Worm (Caenorhabditis elegans): ENCODE measurements around the gene C49G7.13.

C49G7.13 gene

ce11 chrV:4034303-4034702 lies 1.6 kb upstream of the C49G7.13 start, which contains the start of gene C49G7.7:
Gene C49G7.7 (plus strand): TSS chrV:4034476.
- TF ChIP-seq unc-86 (tag; optimal IDR thresholded peaks at IDR 0.05), result no peak
- no peak for TF ChIP-seq C38D4.7 (GFP tag; optimal IDR thresholded peaks at IDR 0.05)
- TF ChIP-seq ttx-3 (tag; optimal IDR thresholded peaks at IDR 0.05), result no peak
- no peak for TF ChIP-seq npax-4 (tag; optimal IDR thresholded peaks at IDR 0.05)
- TF ChIP-seq C08G9.2 (tag; optimal IDR thresholded peaks at IDR 0.05), result no peak
- no peak for TF ChIP-seq nhr-232 (tag; optimal IDR thresholded peaks at IDR 0.05)
- no peak for TF ChIP-seq fkh-6 (tag; optimal IDR thresholded peaks at IDR 0.05)
- no peak for TF ChIP-seq hlh-30 (tag; optimal IDR thresholded peaks at IDR 0.05; ENCODE audit: insufficient read depth)
- TF ChIP-seq syd-9 (tag; optimal IDR thresholded peaks at IDR 0.05), result no peak

ce11 chrV:4038110-4038509 lies 2.2 kb downstream of the C49G7.13 start, which contains the start of gene C49G7.12:
Gene C49G7.12 (plus strand): TSS chrV:4038410.
- TF ChIP-seq T23F11.4 (GFP tag; optimal IDR thresholded peaks at IDR 0.05), result no peak
- TF ChIP-seq tbx-2 (tag; optimal IDR thresholded peaks at IDR 0.05), result no peak
- no peak for TF ChIP-seq pha-2 (tag; optimal IDR thresholded peaks at IDR 0.05)
- TF ChIP-seq lim-6 (tag; optimal IDR thresholded peaks at IDR 0.05), result no peak
- no peak for TF ChIP-seq tbx-7 (tag; optimal IDR thresholded peaks at IDR 0.05)
- TF ChIP-seq nhr-232 (tag; optimal IDR thresholded peaks at IDR 0.05), result no peak
- no peak for TF ChIP-seq mec-3 (tag; optimal IDR thresholded peaks at IDR 0.05; ENCODE audit: borderline replicate concordance)
- TF ChIP-seq ceh-2 (tag; optimal IDR thresholded peaks at IDR 0.05), result no peak
- no peak for TF ChIP-seq madf-2 (tag; optimal IDR thresholded peaks at IDR 0.05)
- TF ChIP-seq pros-1 (tag; optimal IDR thresholded peaks at IDR 0.05), result no peak
- no peak for TF ChIP-seq C38D4.7 (GFP tag; optimal IDR thresholded peaks at IDR 0.05)

DNA sequence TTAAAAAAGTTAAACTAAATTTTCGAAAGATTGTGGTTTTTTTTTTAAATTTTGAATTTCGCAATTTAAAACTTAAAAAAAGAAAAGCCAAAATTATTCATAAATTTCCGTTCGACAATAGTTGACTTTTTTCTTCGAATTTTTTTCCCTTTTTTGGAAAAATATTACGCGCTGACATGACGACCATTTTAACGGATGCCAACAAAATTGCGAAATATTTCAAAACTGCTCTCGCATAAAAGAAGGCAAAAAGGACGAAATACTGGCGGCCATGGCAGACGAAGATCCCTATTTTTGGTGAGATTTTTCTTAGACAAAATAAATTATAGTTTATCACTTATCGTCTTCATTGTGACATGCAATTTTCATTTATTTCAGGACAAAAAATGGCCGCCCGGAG lies 2.6 kb downstream of the C49G7.13 start:
- TF ChIP-seq rnt-1 (tag; optimal IDR thresholded peaks at IDR 0.05) (no peak), ama-1 (optimal IDR thresholded peaks at IDR 0.05) (no peak), ceh-34 (tag; optimal IDR thresholded peaks at IDR 0.05) (no peak), T23F11.4 (GFP tag; optimal IDR thresholded peaks at IDR 0.05) (no peak), pax-1 (tag; optimal IDR thresholded peaks at IDR 0.05) (no peak), hlh-15 (tag; optimal IDR thresholded peaks at IDR 0.05) (no peak), ceh-18 (tag; optimal IDR thresholded peaks at IDR 0.05) (no peak), ceh-31 (tag; optimal IDR thresholded peaks at IDR 0.05) (no peak), madf-2 (tag; optimal IDR thresholded peaks at IDR 0.05) (no peak), ceh-9 (tag; optimal IDR thresholded peaks at IDR 0.05) (no peak), ceh-30 (tag; optimal IDR thresholded peaks at IDR 0.05) (no peak), pha-4 (tag; optimal IDR thresholded peaks at IDR 0.05) (no peak), ceh-19 (GFP tag; optimal IDR thresholded peaks at IDR 0.05) (no peak), unc-55 (GFP tag; optimal IDR thresholded peaks at IDR 0.05) (no peak), ceh-45 (GFP tag; IDR thresholded peaks at IDR 0.05) (no peak)

DNA sequence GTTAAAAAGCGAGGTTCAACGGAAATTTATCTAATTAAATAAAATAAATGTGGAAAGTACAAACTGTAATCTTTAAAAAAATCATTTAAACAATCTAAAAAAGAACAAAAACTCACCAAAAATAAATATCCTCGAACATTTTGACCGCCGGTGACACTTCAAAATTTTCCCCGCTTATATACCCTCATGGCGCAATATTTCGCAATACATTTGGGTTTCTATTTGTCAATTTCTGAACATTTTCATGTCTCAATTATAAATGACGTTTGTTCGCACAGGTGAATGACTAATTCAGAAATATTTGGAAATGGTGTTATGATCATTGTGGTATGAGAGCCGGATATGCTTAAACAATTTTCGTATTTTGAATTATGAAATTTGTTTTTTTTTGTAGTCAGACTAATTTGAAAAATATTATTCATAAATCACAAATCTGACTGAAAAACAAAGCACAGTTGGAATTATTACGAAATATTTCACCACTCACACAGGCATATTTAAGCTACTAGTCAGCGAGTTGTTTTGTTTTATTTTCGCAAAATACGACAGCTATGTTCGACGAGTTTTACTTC lies 6.0 kb downstream of the C49G7.13 start, which contains the start of the genes C49G7.10 and irg-2:
Gene C49G7.10, minus strand, starts transcription at position 169 of the 572 bp plus-strand sequence.
Gene irg-2, plus strand, starts transcription at position 329 of the 572 bp plus-strand sequence.
- TF ChIP-seq pag-3 (tag; optimal IDR thresholded peaks at IDR 0.05; ENCODE audit: borderline replicate concordance) (no peak), eyg-1 (tag; optimal IDR thresholded peaks at IDR 0.05) (no peak), npax-4 (tag; optimal IDR thresholded peaks at IDR 0.05) (no peak), ceh-9 (tag; optimal IDR thresholded peaks at IDR 0.05) (no peak), ceh-34 (tag; optimal IDR thresholded peaks at IDR 0.05) (no peak), unc-55 (GFP tag; optimal IDR thresholded peaks at IDR 0.05) (no peak), ttx-3 (tag; optimal IDR thresholded peaks at IDR 0.05) (no peak), che-1 (tag; optimal IDR thresholded peaks at IDR 0.05) (no peak), ztf-16 (tag; optimal IDR thresholded peaks at IDR 0.05) (no peak), odd-2 (tag; optimal IDR thresholded peaks at IDR 0.05) (no peak), T23F11.4 (GFP tag; optimal IDR thresholded peaks at IDR 0.05) (no peak), ceh-31 (tag; optimal IDR thresholded peaks at IDR 0.05) (no peak), lin-11 (tag; optimal IDR thresholded peaks at IDR 0.05) (no peak), ahr-1 (tag; optimal IDR thresholded peaks at IDR 0.05) (no peak), zip-5 (tag; optimal IDR thresholded peaks at IDR 0.05) (no peak), C08G9.2 (tag; optimal IDR thresholded peaks at IDR 0.05) (no peak), pha-4 (tag; optimal IDR thresholded peaks at IDR 0.05) (no peak), ama-1 (optimal IDR thresholded peaks at IDR 0.05) (no peak), lim-6 (tag; optimal IDR thresholded peaks at IDR 0.05) (no peak), ceh-6 (GFP tag; optimal IDR thresholded peaks at IDR 0.05) (no peak)
